Worm (Caenorhabditis elegans) whole organism, L1 larva: Measurements from ENCODE around the gene clc-21.

Experiments
- alr-1 ChIP-seq: fragments of 200-800 bp; sonication (Bioruptor generic); optimal IDR thresholded peaks from 2 replicates; lab custom pipeline; 2018; ENCODE audit warnings: borderline replicate concordance, mild to moderate bottlenecking, missing genetic modification characterization, missing compliant biosample characterization
- lin-13 ChIP-seq: fragments of 150-350 bp; optimal IDR thresholded peaks from 2 replicates; lab custom pipeline; 2014; ENCODE audit warnings: missing biosample characterization, missing genetic modification reagents, missing genetic modification characterization
- lin-15B ChIP-seq: fragments of 150-350 bp; sonication (generic microtip); optimal IDR thresholded peaks from 3 replicates; lab custom pipeline; 2014; ENCODE audit warnings: missing biosample characterization, missing genetic modification characterization
- nhr-28 ChIP-seq: fragments of 150-350 bp; optimal IDR thresholded peaks from 2 replicates; lab custom pipeline; 2014; ENCODE audit warnings: missing biosample characterization, missing genetic modification characterization
- nhr-77 ChIP-seq: fragments of 150-350 bp; optimal IDR thresholded peaks from 2 replicates; lab custom pipeline; 2014; ENCODE audit warnings: missing biosample characterization, missing genetic modification characterization
- nhr-84 ChIP-seq: sonication (generic microtip); optimal IDR thresholded peaks from 2 replicates; lab custom pipeline; 2017; ENCODE audit warnings: missing biosample characterization, missing genetic modification characterization
- snpc-4 ChIP-seq: fragments of 150-350 bp; optimal IDR thresholded peaks from 2 replicates; lab custom pipeline; 2014; ENCODE audit warnings: missing biosample characterization, missing genetic modification characterization
- vab-15 ChIP-seq: sonication (generic microtip); optimal IDR thresholded peaks from 2 replicates; lab custom pipeline; 2017; ENCODE audit warnings: missing genotype, mild to moderate bottlenecking, missing genetic modification characterization, missing compliant biosample characterization
- zag-1 ChIP-seq: fragments of 150-350 bp; optimal IDR thresholded peaks from 2 replicates; lab custom pipeline; 2014; ENCODE audit warnings: missing biosample characterization, missing genetic modification characterization
- ztf-11 ChIP-seq, 2 experiments: sonication (generic microtip); optimal IDR thresholded peaks; 2 replicates each; lab custom pipeline; 2016 to 2017; ENCODE audit warnings: missing genetic modification characterization in 2 of 2, missing biosample characterization in 1 of 2, missing compliant biosample characterization in 1 of 2

ce11 chrV:17466751-17467150, 49.8 kb downstream of the clc-21 start, which contains the start of gene srw-72:
- TF ChIP-seq ztf-11 (tag; optimal IDR thresholded peaks at IDR 0.05; lab: Kevin White, UChicago): no peak
- TF ChIP-seq zag-1 (tag; lab: Kevin White, UChicago): no peak
- no peak for TF ChIP-seq alr-1
- no peak for TF ChIP-seq lin-13
- no peak for TF ChIP-seq vab-15
- no peak for TF ChIP-seq lin-15B (tag; lab: Kevin White, UChicago)
- no peak for TF ChIP-seq nhr-84 (tag; lab: Kevin White, UChicago)
- TF ChIP-seq snpc-4 (tag; lab: Kevin White, UChicago): no peak
- no peak for TF ChIP-seq nhr-77 (tag; lab: Kevin White, UChicago)
- no peak for TF ChIP-seq nhr-28 (tag; lab: Kevin White, UChicago)
